Fruit fly (Drosophila melanogaster) whole organism, embryonic: ENCODE measurements around the gene mnd.

Experiments
- CG11398 ChIP-seq: fragments of 200-800 bp; sonication (Bioruptor generic); optimal IDR thresholded peaks from 2 replicates; lab custom pipeline; 2016; ENCODE audit warnings: missing biosample characterization, missing genetic modification characterization
- CG11456 ChIP-seq: fragments of 200-800 bp; sonication (Bioruptor generic); IDR thresholded peaks from 3 replicates; pipeline ENCODE4 v1.3.6; 2022; ENCODE audit warnings: missing biosample characterization, missing genetic modification characterization
- CG2712 ChIP-seq: fragments of 200-800 bp; optimal IDR thresholded peaks from 3 replicates; lab custom pipeline; 2019; ENCODE audit warnings: missing biosample characterization, mild to moderate bottlenecking, missing genetic modification characterization, moderate library complexity
- CG32772 ChIP-seq: fragments of 200-800 bp; sonication (Bioruptor generic); IDR thresholded peaks from 2 replicates; pipeline ENCODE4 v1.3.6; 2022; ENCODE audit warnings: missing biosample characterization, missing genetic modification characterization
- CG7839 ChIP-seq: fragments of 200-800 bp; sonication (Bioruptor generic); optimal IDR thresholded peaks from 3 replicates; lab custom pipeline; 2018; ENCODE audit warnings: missing biosample characterization, mild to moderate bottlenecking, missing genetic modification characterization, moderate library complexity
- NC2α ChIP-seq: fragments of 200-800 bp; sonication (Bioruptor generic); optimal IDR thresholded peaks from 2 replicates; lab custom pipeline; 2016; ENCODE audit warnings: missing biosample characterization, missing genetic modification characterization
- dpn ChIP-seq, 2 experiments: fragments of 200-800 bp; sonication (Bioruptor generic); optimal IDR thresholded peaks; 3 replicates each; lab custom pipeline; 2016; ENCODE audit warnings: missing biosample characterization in 2 of 2, missing genetic modification characterization in 2 of 2
- fru ChIP-seq: fragments of >200 bp; optimal IDR thresholded peaks from 2 replicates; lab custom pipeline; 2017
- gt ChIP-seq: fragments of 200-800 bp; sonication (Bioruptor generic); IDR thresholded peaks from 2 replicates; pipeline ENCODE4 v1.3.6; 2022; ENCODE audit warnings: missing biosample characterization, missing genetic modification characterization
- psq ChIP-seq: fragments of 200-800 bp; sonication (Bioruptor generic); optimal IDR thresholded peaks from 2 replicates; lab custom pipeline; 2017; ENCODE audit warnings: missing biosample characterization, missing genetic modification characterization
- wor ChIP-seq: fragments of 200-800 bp; sonication (Bioruptor generic); IDR thresholded peaks from 2 replicates; pipeline ENCODE4 v1.3.6; 2022; ENCODE audit warnings: missing biosample characterization, missing genetic modification characterization

- TF ChIP-seq CG7839 = no peak
- no peak for TF ChIP-seq CG11398
- no peak for TF ChIP-seq fru (lab: Kevin White, UChicago)
- no peak for TF ChIP-seq CG2712 (tag; lab: Kevin White, UChicago)
- TF ChIP-seq gt (GFP tag; lab: Robert Waterston, UW) = no peak
- TF ChIP-seq dpn (GFP tag; optimal IDR thresholded peaks at IDR 0.05; lab: Kevin White, UChicago) = no peak
- TF ChIP-seq psq = no peak
- no peak for TF ChIP-seq wor
- no peak for TF ChIP-seq NC2α (GFP tag; lab: Kevin White, UChicago)
- TF ChIP-seq CG11456 (GFP tag; lab: Robert Waterston, UW) = no peak
- TF ChIP-seq CG32772 (GFP tag; lab: Robert Waterston, UW) = no peak
Measured at dm6 chr3L:14992807-14993206, 7.9 kb downstream of the mnd start.
